Worm (Caenorhabditis elegans) whole organism, L2 larva: ENCODE measurements around the gene irld-3.

Experiments
- C34F6.9 ChIP-seq: fragments of 150-350 bp; optimal IDR thresholded peaks from 2 replicates; lab custom pipeline; 2014; ENCODE audit warnings: missing biosample characterization, missing genetic modification characterization
- F13H6.1 ChIP-seq: sonication (generic microtip); optimal IDR thresholded peaks from 2 replicates; lab custom pipeline; 2016; ENCODE audit warnings: missing genetic modification characterization, missing compliant biosample characterization
- R02D3.7 ChIP-seq: fragments of 150-350 bp; optimal IDR thresholded peaks from 2 replicates; lab custom pipeline; 2014; ENCODE audit warnings: missing biosample characterization, missing genetic modification characterization
- Y55F3AM.14 ChIP-seq: fragments of 200-800 bp; sonication (Bioruptor generic); optimal IDR thresholded peaks from 2 replicates; lab custom pipeline; 2018; ENCODE audit warnings: mild to moderate bottlenecking, missing genetic modification characterization, missing compliant biosample characterization
- ZK546.5 ChIP-seq: sonication (generic microtip); optimal IDR thresholded peaks from 2 replicates; lab custom pipeline; 2017; ENCODE audit warnings: missing biosample characterization, missing genetic modification characterization
- aly-2 ChIP-seq: fragments of 150-350 bp; optimal IDR thresholded peaks from 2 replicates; lab custom pipeline; 2014; ENCODE audit warnings: missing biosample characterization, missing genetic modification characterization
- ama-1 ChIP-seq: fragments of 150-350 bp; optimal IDR thresholded peaks from 2 replicates; lab custom pipeline; 2018; ENCODE audit warnings: inconsistent platforms
- ceh-16 ChIP-seq: fragments of 150-350 bp; optimal IDR thresholded peaks from 2 replicates; lab custom pipeline; 2014; ENCODE audit warnings: missing biosample characterization, missing genetic modification characterization
- ceh-82 ChIP-seq: fragments of 150-350 bp; optimal IDR thresholded peaks from 2 replicates; lab custom pipeline; 2014; ENCODE audit warnings: missing biosample characterization, missing genetic modification characterization
- crh-2 ChIP-seq: sonication (generic microtip); optimal IDR thresholded peaks from 2 replicates; lab custom pipeline; 2017; ENCODE audit warnings: missing biosample characterization, missing genetic modification characterization
- egl-27 ChIP-seq: sonication (generic microtip); optimal IDR thresholded peaks from 3 replicates; lab custom pipeline; 2017; ENCODE audit warnings: missing biosample characterization, missing genetic modification reagents, missing genetic modification characterization
- elt-3 ChIP-seq: sonication (generic microtip); optimal IDR thresholded peaks from 2 replicates; lab custom pipeline; 2017; ENCODE audit warnings: missing biosample characterization, missing genetic modification characterization
- fos-1 ChIP-seq: fragments of 150-350 bp; optimal IDR thresholded peaks from 2 replicates; lab custom pipeline; 2014; ENCODE audit warnings: missing biosample characterization, missing genetic modification characterization
- gmeb-1 ChIP-seq: fragments of 150-350 bp; optimal IDR thresholded peaks from 2 replicates; lab custom pipeline; 2014; ENCODE audit warnings: missing biosample characterization, missing genetic modification characterization
- lin-11 ChIP-seq: fragments of 150-350 bp; sonication (generic microtip); optimal IDR thresholded peaks from 2 replicates; lab custom pipeline; 2014; ENCODE audit warnings: missing biosample characterization, missing genetic modification characterization, inconsistent platforms, mixed read lengths
- lin-13 ChIP-seq: fragments of 150-350 bp; optimal IDR thresholded peaks from 2 replicates; lab custom pipeline; 2014; ENCODE audit warnings: missing biosample characterization, missing genetic modification reagents, missing genetic modification characterization
- lin-39 ChIP-seq: fragments of 150-350 bp; optimal IDR thresholded peaks from 2 replicates; lab custom pipeline; 2014; ENCODE audit warnings: missing biosample characterization, missing genetic modification reagents, missing genetic modification characterization
- lsy-2 ChIP-seq, 2 experiments: fragments of 150-350 bp in 1 of 2; sonication (generic microtip) in 1 of 2; optimal IDR thresholded peaks; 2 replicates each; lab custom pipeline; 2014 to 2017; ENCODE audit warnings: missing biosample characterization in 2 of 2, missing genetic modification characterization in 2 of 2
- mab-5 ChIP-seq: fragments of 150-350 bp; optimal IDR thresholded peaks from 2 replicates; lab custom pipeline; 2014; ENCODE audit warnings: missing biosample characterization, missing genetic modification characterization
- mbf-1 ChIP-seq: sonication (generic microtip); optimal IDR thresholded peaks from 2 replicates; lab custom pipeline; 2017; ENCODE audit warnings: missing biosample characterization, missing genetic modification characterization
- nhr-10 ChIP-seq: sonication (generic microtip); optimal IDR thresholded peaks from 2 replicates; lab custom pipeline; 2017; ENCODE audit warnings: missing biosample characterization, missing genetic modification characterization
- nhr-11 ChIP-seq: fragments of 150-350 bp; optimal IDR thresholded peaks from 2 replicates; lab custom pipeline; 2014; ENCODE audit warnings: missing biosample characterization, missing genetic modification characterization
- nhr-12 ChIP-seq: fragments of 150-350 bp; optimal IDR thresholded peaks from 2 replicates; lab custom pipeline; 2014; ENCODE audit warnings: missing biosample characterization, missing genetic modification characterization
- nhr-129 ChIP-seq: fragments of 150-350 bp; optimal IDR thresholded peaks from 2 replicates; lab custom pipeline; 2014; ENCODE audit warnings: missing biosample characterization, missing genetic modification characterization
- nhr-21 ChIP-seq: fragments of 150-350 bp; optimal IDR thresholded peaks from 2 replicates; lab custom pipeline; 2014; ENCODE audit warnings: missing biosample characterization, missing genetic modification characterization
- nhr-25 ChIP-seq: fragments of 150-350 bp; sonication (generic microtip); optimal IDR thresholded peaks from 3 replicates; lab custom pipeline; 2014; ENCODE audit warnings: missing biosample characterization, missing genetic modification characterization
- nhr-6 ChIP-seq: fragments of 150-350 bp; optimal IDR thresholded peaks from 2 replicates; lab custom pipeline; 2014; ENCODE audit warnings: missing biosample characterization, missing genetic modification characterization
- nhr-77 ChIP-seq: fragments of 150-350 bp; optimal IDR thresholded peaks from 2 replicates; lab custom pipeline; 2014; ENCODE audit warnings: missing biosample characterization, missing genetic modification characterization
- sem-4 ChIP-seq: fragments of 150-350 bp; optimal IDR thresholded peaks from 2 replicates; lab custom pipeline; 2014; ENCODE audit warnings: missing biosample characterization, missing genetic modification reagents, missing genetic modification characterization
- skn-1 ChIP-seq: sonication (generic microtip); optimal IDR thresholded peaks from 2 replicates; lab custom pipeline; 2017; ENCODE audit warnings: missing biosample characterization, missing genetic modification characterization
- sma-3 ChIP-seq: sonication (generic microtip); optimal IDR thresholded peaks from 2 replicates; lab custom pipeline; 2016; ENCODE audit warnings: missing genetic modification reagents, missing genetic modification characterization, missing compliant biosample characterization
- sma-9 ChIP-seq, 2 experiments: fragments of 150-350 bp in 1 of 2; sonication (generic microtip) in 1 of 2; optimal IDR thresholded peaks; 2 replicates each; lab custom pipeline; 2014 to 2016; ENCODE audit warnings: missing genetic modification characterization in 2 of 2, mild to moderate bottlenecking in 1 of 2, missing biosample characterization in 1 of 2, missing compliant biosample characterization in 1 of 2, missing genetic modification reagents in 1 of 2, moderate library complexity in 1 of 2
- snpc-4 ChIP-seq: fragments of 150-350 bp; optimal IDR thresholded peaks from 2 replicates; lab custom pipeline; 2014; ENCODE audit warnings: missing biosample characterization, missing genetic modification characterization
- unc-55 ChIP-seq: fragments of 150-350 bp; sonication (generic microtip); optimal IDR thresholded peaks from 3 replicates; lab custom pipeline; 2014; ENCODE audit warnings: missing biosample characterization, missing genetic modification reagents, missing genetic modification characterization
- unc-62 ChIP-seq: fragments of 150-350 bp; optimal IDR thresholded peaks from 2 replicates; lab custom pipeline; 2014; ENCODE audit warnings: missing biosample characterization, missing genetic modification reagents, missing genetic modification characterization
- zag-1 ChIP-seq: fragments of 150-350 bp; optimal IDR thresholded peaks from 2 replicates; lab custom pipeline; 2014; ENCODE audit warnings: missing biosample characterization, missing genetic modification characterization
- ztf-1 ChIP-seq: fragments of 200-800 bp; sonication (Bioruptor generic); conservative IDR thresholded peaks from 2 replicates; pipeline ENCODE4 v1.3.6; 2022; ENCODE audit warnings: missing genetic modification characterization, missing compliant biosample characterization
- ztf-11 ChIP-seq: sonication (generic microtip); optimal IDR thresholded peaks from 2 replicates; lab custom pipeline; 2017; ENCODE audit warnings: missing biosample characterization, missing genetic modification characterization
- ztf-4 ChIP-seq: fragments of 150-350 bp; optimal IDR thresholded peaks from 2 replicates; lab custom pipeline; 2014; ENCODE audit warnings: missing biosample characterization, missing genetic modification characterization

irld-3 gene

DNA sequence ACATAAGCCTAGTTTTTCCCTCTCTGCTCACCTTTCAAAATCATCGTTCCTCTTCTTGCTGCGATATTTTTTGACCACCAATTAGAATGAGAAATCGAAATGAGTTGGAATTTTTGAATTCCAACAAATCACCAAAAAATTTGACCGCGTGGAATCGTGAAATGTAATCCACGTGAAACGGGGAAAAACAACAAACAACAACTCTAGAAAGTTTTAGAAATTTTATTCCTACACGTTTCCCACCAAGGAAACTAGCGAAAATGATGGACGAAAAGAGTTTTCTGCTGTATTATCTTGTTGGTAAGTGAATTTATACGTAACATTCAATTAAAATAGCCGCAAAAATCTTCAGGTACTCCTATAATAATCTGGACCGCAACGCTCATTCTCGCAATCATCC is at the start of gene irld-3, which contains the start of gene F02C9.1:
TSS of gene irld-3 (minus strand) at position 101 of the 400 bp plus-strand sequence.
TSS of gene F02C9.1 (plus strand) at position 216 of the 400 bp plus-strand sequence.
- TF ChIP-seq nhr-77 (tag; lab: Kevin White, UChicago), result no peak
- TF ChIP-seq mbf-1, result no peak
- no peak for TF ChIP-seq Y55F3AM.14 (GFP tag; lab: Kevin White, UChicago)
- TF ChIP-seq zag-1 (tag; lab: Kevin White, UChicago), result no peak
- no peak for TF ChIP-seq sma-9 (GFP tag; optimal IDR thresholded peaks at IDR 0.05; lab: Kevin White, UChicago)
- no peak for TF ChIP-seq sma-9 (tag; optimal IDR thresholded peaks at IDR 0.05; lab: Kevin White, UChicago)
- no peak for TF ChIP-seq ceh-16 (tag; lab: Kevin White, UChicago)
- TF ChIP-seq unc-62 (GFP tag; lab: Kevin White, UChicago), result no peak
- no peak for TF ChIP-seq snpc-4
- no peak for TF ChIP-seq fos-1 (tag; lab: Kevin White, UChicago)
- TF ChIP-seq egl-27, result no peak
- no peak for TF ChIP-seq ztf-1 (GFP tag; lab: Robert Waterston, UW)
- no peak for TF ChIP-seq R02D3.7 (tag; lab: Kevin White, UChicago)
- no peak for TF ChIP-seq lin-11 (tag; lab: Kevin White, UChicago)

- no peak for TF ChIP-seq sma-3 (GFP tag; lab: Kevin White, UChicago)
Measured at ce11 chrV:3188043-3188442, 49.7 kb upstream of the irld-3 start, which contains the start of gene lag-2. lag-2 (plus strand) TSS chrV:3188343.

ce11 chrV:3185855-3186254 is 47.5 kb upstream of the irld-3 start:
- TF ChIP-seq ceh-16 (tag; lab: Kevin White, UChicago), result no peak
- no peak for TF ChIP-seq crh-2
- TF ChIP-seq sma-9 (GFP tag; optimal IDR thresholded peaks at IDR 0.05; lab: Kevin White, UChicago), result no peak
- TF ChIP-seq sma-9 (tag; optimal IDR thresholded peaks at IDR 0.05; lab: Kevin White, UChicago), result no peak
- TF ChIP-seq skn-1 (tag; lab: Kevin White, UChicago), result no peak
- TF ChIP-seq ztf-11, result no peak
- no peak for TF ChIP-seq nhr-12
- TF ChIP-seq lin-13, result no peak
- no peak for TF ChIP-seq fos-1 (tag; lab: Kevin White, UChicago)
- no peak for TF ChIP-seq ama-1
- TF ChIP-seq gmeb-1, result no peak
- no peak for TF ChIP-seq lin-39
- no peak for TF ChIP-seq nhr-129 (tag; lab: Kevin White, UChicago)
- no peak for TF ChIP-seq R02D3.7 (tag; lab: Kevin White, UChicago)
- no peak for TF ChIP-seq ZK546.5
- TF ChIP-seq aly-2 (tag; lab: Kevin White, UChicago), result no peak
- no peak for TF ChIP-seq lsy-2 (tag; optimal IDR thresholded peaks at IDR 0.05; lab: Kevin White, UChicago)
- TF ChIP-seq nhr-25 (tag; lab: Kevin White, UChicago), result no peak
- TF ChIP-seq ztf-4 (tag; lab: Kevin White, UChicago), result no peak

ce11 chrV:3176161-3176560 is 37.8 kb upstream of the irld-3 start, which contains the start of gene srab-8:
srab-8 (plus strand) TSS chrV:3176461.
- TF ChIP-seq mbf-1 (no peak), nhr-11 (tag; lab: Kevin White, UChicago) (no peak), lin-39 (no peak), C34F6.9 (tag; lab: Kevin White, UChicago) (no peak), ceh-82 (tag; lab: Kevin White, UChicago) (no peak), unc-62 (GFP tag; lab: Kevin White, UChicago) (no peak), nhr-6 (tag; lab: Kevin White, UChicago) (no peak), lin-13 (no peak), Y55F3AM.14 (GFP tag; lab: Kevin White, UChicago) (no peak), mab-5 (tag; lab: Kevin White, UChicago) (no peak), ztf-1 (GFP tag; lab: Robert Waterston, UW) (no peak), nhr-129 (tag; lab: Kevin White, UChicago) (no peak), F13H6.1 (tag; lab: Kevin White, UChicago) (no peak), ztf-4 (tag; lab: Kevin White, UChicago) (no peak)

DNA sequence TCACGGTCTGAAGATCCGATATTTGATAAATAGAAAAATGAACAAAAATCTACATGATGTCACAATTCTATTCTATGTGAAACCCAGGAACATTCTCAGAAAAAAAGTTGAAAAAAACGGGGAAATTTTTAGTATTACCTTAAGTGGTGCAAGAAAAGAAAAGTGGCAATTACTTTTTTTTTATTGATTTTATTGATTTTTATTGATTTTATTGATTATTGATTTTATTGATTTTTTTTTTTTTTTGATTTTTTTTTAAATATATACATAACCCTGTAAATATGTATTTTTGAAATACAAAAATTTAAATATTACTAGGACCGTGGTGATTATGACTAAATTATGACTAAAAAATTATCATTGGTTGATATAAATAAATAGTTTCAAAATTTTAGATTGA is 33.2 kb upstream of the irld-3 start:
- TF ChIP-seq unc-55 (GFP tag; lab: Kevin White, UChicago) (no peak), R02D3.7 (tag; lab: Kevin White, UChicago) (no peak), nhr-129 (tag; lab: Kevin White, UChicago) (no peak), ceh-16 (tag; lab: Kevin White, UChicago) (no peak), sem-4 (tag; lab: Kevin White, UChicago) (no peak), egl-27 (no peak), lin-13 (no peak), ztf-4 (tag; lab: Kevin White, UChicago) (no peak), skn-1 (tag; lab: Kevin White, UChicago) (no peak), nhr-10 (no peak), nhr-12 (no peak), mbf-1 (no peak), nhr-11 (tag; lab: Kevin White, UChicago) (no peak), elt-3 (no peak), fos-1 (tag; lab: Kevin White, UChicago) (no peak), nhr-21 (tag; lab: Kevin White, UChicago) (no peak), Y55F3AM.14 (GFP tag; lab: Kevin White, UChicago) (no peak), crh-2 (no peak), snpc-4 (no peak)
